Worm (Caenorhabditis elegans) whole organism, young adult: ENCODE measurements around the gene twk-21.

ENCODE experiments used
- B0019.2 ChIP-seq: fragments of 200-800 bp; sonication (Bioruptor generic); conservative IDR thresholded peaks from 2 replicates; pipeline ENCODE4 v1.3.6; 2022; ENCODE audit warnings: missing genetic modification reagents, missing genetic modification characterization, missing compliant biosample characterization
- B0035.1 ChIP-seq: sonication (generic microtip); optimal IDR thresholded peaks from 2 replicates; lab custom pipeline; 2016; ENCODE audit warnings: missing genetic modification characterization, mild to moderate bottlenecking, missing compliant biosample characterization, missing genotype, missing genetic modification reagents
- B0261.1 ChIP-seq: sonication (generic microtip); optimal IDR thresholded peaks from 2 replicates; lab custom pipeline; 2016; ENCODE audit warnings: mild to moderate bottlenecking, missing genetic modification characterization, moderate library complexity, missing compliant biosample characterization
- B0336.3 ChIP-seq: fragments of 200-800 bp; sonication (Bioruptor generic); IDR thresholded peaks from 2 replicates; pipeline ENCODE4 v1.3.6; 2022; ENCODE audit warnings: missing genetic modification characterization, missing compliant biosample characterization
- C17E4.6 ChIP-seq: fragments of 200-800 bp; sonication (Bioruptor generic); IDR thresholded peaks from 2 replicates; pipeline ENCODE4 v1.3.6; 2022; ENCODE audit warnings: missing genetic modification reagents, missing genetic modification characterization, missing compliant biosample characterization
- F52B5.7 ChIP-seq: sonication (generic microtip); optimal IDR thresholded peaks from 2 replicates; lab custom pipeline; 2016; ENCODE audit warnings: mild to moderate bottlenecking, missing genetic modification characterization, missing compliant biosample characterization
- K11D2.4 ChIP-seq: fragments of 200-800 bp; sonication (Bioruptor generic); IDR thresholded peaks from 2 replicates; pipeline ENCODE4 v1.3.6; 2022; ENCODE audit warnings: missing genetic modification reagents, missing genetic modification characterization, missing compliant biosample characterization
- K12H6.12 ChIP-seq: fragments of 200-800 bp; sonication (Bioruptor generic); optimal IDR thresholded peaks from 2 replicates; lab custom pipeline; 2018; ENCODE audit warnings: mild to moderate bottlenecking, missing genetic modification characterization, missing compliant biosample characterization
- T07F8.4 ChIP-seq: sonication (generic microtip); optimal IDR thresholded peaks from 2 replicates; lab custom pipeline; 2016; ENCODE audit warnings: mild to moderate bottlenecking, missing genetic modification characterization, moderate library complexity, missing compliant biosample characterization
- ZK185.1 ChIP-seq: sonication (generic microtip); optimal IDR thresholded peaks from 2 replicates; lab custom pipeline; 2016; ENCODE audit warnings: mild to moderate bottlenecking, missing genetic modification characterization, missing compliant biosample characterization; ENCODE audit not compliant: poor library complexity, severe bottlenecking
- ama-1 ChIP-seq, 3 experiments: fragments of 150-350 bp in 1 of 3; sonication (generic microtip) in 2 of 3; optimal IDR thresholded peaks; 2 replicates each; lab custom pipeline; 2014 to 2018; ENCODE audit warnings: missing biosample characterization in 2 of 3, missing genetic modification characterization in 2 of 3, missing genetic modification reagents in 2 of 3
- aptf-3 ChIP-seq: fragments of 200-800 bp; sonication (Bioruptor generic); IDR thresholded peaks from 2 replicates; pipeline ENCODE4 v1.3.6; 2022; ENCODE audit warnings: missing genetic modification characterization, missing compliant biosample characterization
- athp-1 ChIP-seq: sonication (generic microtip); optimal IDR thresholded peaks from 2 replicates; lab custom pipeline; 2017; ENCODE audit warnings: mild to moderate bottlenecking, missing genetic modification characterization, missing compliant biosample characterization
- attf-5 ChIP-seq: fragments of 200-800 bp; sonication (Bioruptor generic); optimal IDR thresholded peaks from 2 replicates; lab custom pipeline; 2018; ENCODE audit warnings: mild to moderate bottlenecking, missing genetic modification characterization, missing compliant biosample characterization
- attf-6 ChIP-seq: fragments of 200-800 bp; sonication (Bioruptor generic); IDR thresholded peaks from 2 replicates; pipeline ENCODE4 v1.3.6; 2022; ENCODE audit warnings: missing genetic modification reagents, missing genetic modification characterization, missing compliant biosample characterization
- ccch-3 ChIP-seq: fragments of 200-800 bp; sonication (Bioruptor generic); optimal IDR thresholded peaks from 2 replicates; lab custom pipeline; 2018; ENCODE audit warnings: mild to moderate bottlenecking, missing genetic modification characterization, missing compliant biosample characterization
- ceh-100 ChIP-seq: fragments of 200-800 bp; sonication (Bioruptor generic); IDR thresholded peaks from 2 replicates; pipeline ENCODE4 v1.3.6; 2022; ENCODE audit warnings: missing genetic modification reagents, missing genetic modification characterization, missing compliant biosample characterization
- ceh-27 ChIP-seq: fragments of 200-800 bp; sonication (Bioruptor generic); optimal IDR thresholded peaks from 2 replicates; lab custom pipeline; 2018; ENCODE audit warnings: mild to moderate bottlenecking, missing genetic modification characterization, moderate library complexity, missing compliant biosample characterization
- ceh-40 ChIP-seq: fragments of 200-800 bp; sonication (Bioruptor generic); IDR thresholded peaks from 2 replicates; pipeline ENCODE4 v1.3.6; 2022; ENCODE audit warnings: missing genetic modification characterization, missing compliant biosample characterization
- die-1 ChIP-seq: sonication (generic microtip); optimal IDR thresholded peaks from 2 replicates; lab custom pipeline; 2016; ENCODE audit warnings: missing genotype, mild to moderate bottlenecking, missing genetic modification characterization, missing compliant biosample characterization
- dox-1 ChIP-seq: fragments of 200-800 bp; sonication (Bioruptor generic); IDR thresholded peaks from 2 replicates; pipeline ENCODE4 v1.3.6; 2022; ENCODE audit warnings: missing genetic modification reagents, missing genetic modification characterization, missing compliant biosample characterization
- dpff-1 ChIP-seq: sonication (generic microtip); optimal IDR thresholded peaks from 2 replicates; lab custom pipeline; 2017; ENCODE audit warnings: mild to moderate bottlenecking, missing genetic modification characterization, missing compliant biosample characterization
- dpl-1 ChIP-seq: fragments of 150-350 bp; optimal IDR thresholded peaks from 2 replicates; lab custom pipeline; 2014; ENCODE audit warnings: missing biosample characterization, missing genetic modification reagents, missing genetic modification characterization
- efl-1 ChIP-seq: fragments of 150-350 bp; optimal IDR thresholded peaks from 2 replicates; lab custom pipeline; 2014; ENCODE audit warnings: missing biosample characterization, missing genetic modification reagents, missing genetic modification characterization
- egl-18 ChIP-seq: fragments of 200-800 bp; sonication (Bioruptor generic); IDR thresholded peaks from 2 replicates; pipeline ENCODE4 v1.3.6; 2022; ENCODE audit warnings: missing genetic modification reagents, missing genetic modification characterization, missing compliant biosample characterization
- ekl-4 ChIP-seq: fragments of 200-800 bp; sonication (Bioruptor generic); IDR thresholded peaks from 2 replicates; pipeline ENCODE4 v1.3.6; 2022; ENCODE audit warnings: missing genetic modification reagents, missing genetic modification characterization, missing compliant biosample characterization
- ets-4 ChIP-seq: fragments of 200-800 bp; sonication (Bioruptor generic); optimal IDR thresholded peaks from 2 replicates; lab custom pipeline; 2018; ENCODE audit warnings: mild to moderate bottlenecking, missing genetic modification characterization, missing compliant biosample characterization
- fkh-3 ChIP-seq: sonication (generic microtip); optimal IDR thresholded peaks from 2 replicates; lab custom pipeline; 2016; ENCODE audit warnings: mild to moderate bottlenecking, missing genetic modification characterization, missing compliant biosample characterization
- hlh-12 ChIP-seq: sonication (generic microtip); optimal IDR thresholded peaks from 2 replicates; lab custom pipeline; 2016; ENCODE audit warnings: missing genetic modification characterization, missing compliant biosample characterization
- hsf-1 ChIP-seq: fragments of 200-800 bp; sonication (Bioruptor generic); IDR thresholded peaks from 2 replicates; pipeline ENCODE4 v1.3.6; 2022; ENCODE audit warnings: missing genetic modification reagents, missing genetic modification characterization, missing compliant biosample characterization
- let-526 ChIP-seq: fragments of 200-800 bp; sonication (Bioruptor generic); IDR thresholded peaks from 2 replicates; pipeline ENCODE4 v1.3.6; 2022; ENCODE audit warnings: missing genetic modification reagents, missing genetic modification characterization, missing compliant biosample characterization
- let-607 ChIP-seq, 2 experiments: fragments of 200-800 bp in 1 of 2; sonication (Bioruptor generic) in 1 of 2; sonication (generic microtip) in 1 of 2; optimal IDR thresholded peaks; 2 replicates each; lab custom pipeline; 2016 to 2018; ENCODE audit warnings: mild to moderate bottlenecking in 2 of 2, missing compliant biosample characterization in 2 of 2, missing genetic modification characterization in 2 of 2, moderate library complexity in 2 of 2, missing genotype in 1 of 2
- lin-40 ChIP-seq: sonication (generic microtip); optimal IDR thresholded peaks from 2 replicates; lab custom pipeline; 2016; ENCODE audit warnings: missing genetic modification characterization, mild to moderate bottlenecking, missing compliant biosample characterization, missing genotype, missing genetic modification reagents
- lin-54 ChIP-seq: fragments of 200-800 bp; sonication (Bioruptor generic); optimal IDR thresholded peaks from 2 replicates; lab custom pipeline; 2018; ENCODE audit warnings: mild to moderate bottlenecking, missing genetic modification characterization, missing compliant biosample characterization
- madf-10 ChIP-seq: sonication (generic microtip); optimal IDR thresholded peaks from 2 replicates; lab custom pipeline; 2016; ENCODE audit warnings: mild to moderate bottlenecking, missing genetic modification characterization, missing compliant biosample characterization
- nfyb-1 ChIP-seq: fragments of 200-800 bp; sonication (Bioruptor generic); IDR thresholded peaks from 2 replicates; pipeline ENCODE4 v1.3.6; 2022; ENCODE audit warnings: missing genetic modification reagents, missing genetic modification characterization, missing compliant biosample characterization
- nhr-179 ChIP-seq: sonication (generic microtip); optimal IDR thresholded peaks from 2 replicates; lab custom pipeline; 2016; ENCODE audit warnings: mild to moderate bottlenecking, missing genetic modification characterization, missing compliant biosample characterization
- nhr-80 ChIP-seq: sonication (generic microtip); optimal IDR thresholded peaks from 2 replicates; lab custom pipeline; 2016; ENCODE audit warnings: missing genetic modification characterization, missing compliant biosample characterization
- nhr-90 ChIP-seq: sonication (generic microtip); optimal IDR thresholded peaks from 2 replicates; lab custom pipeline; 2016; ENCODE audit warnings: missing genotype, mild to moderate bottlenecking, missing genetic modification characterization, missing compliant biosample characterization
- pbrm-1 ChIP-seq: fragments of 200-800 bp; sonication (Bioruptor generic); IDR thresholded peaks from 2 replicates; pipeline ENCODE4 v1.3.6; 2022; ENCODE audit warnings: missing genetic modification reagents, missing genetic modification characterization, missing compliant biosample characterization
- rcor-1 ChIP-seq: fragments of 200-800 bp; sonication (Bioruptor generic); IDR thresholded peaks from 2 replicates; pipeline ENCODE4 v1.3.6; 2022; ENCODE audit warnings: missing genetic modification reagents, missing genetic modification characterization, missing compliant biosample characterization
- rec-8 ChIP-seq, 2 experiments: sonication (generic microtip); optimal IDR thresholded peaks; 2 replicates each; lab custom pipeline; 2016; ENCODE audit warnings: mild to moderate bottlenecking in 2 of 2, missing genetic modification characterization in 2 of 2, missing genetic modification reagents in 2 of 2, missing genotype in 2 of 2, missing biosample characterization in 1 of 2, missing compliant biosample characterization in 1 of 2, moderate library complexity in 1 of 2
- snpc-1.1 ChIP-seq: sonication (generic microtip); optimal IDR thresholded peaks from 2 replicates; lab custom pipeline; 2017; ENCODE audit warnings: missing genetic modification characterization, mild to moderate bottlenecking, missing compliant biosample characterization, antibody characterized with exemption, moderate library complexity, missing genotype, missing genetic modification reagents; ENCODE audit not compliant: insufficient read depth
- snpc-1.3 ChIP-seq: sonication (generic microtip); optimal IDR thresholded peaks from 2 replicates; lab custom pipeline; 2017; ENCODE audit warnings: missing genetic modification characterization, mild to moderate bottlenecking, missing compliant biosample characterization, antibody characterized with exemption, moderate library complexity, missing genotype, missing genetic modification reagents; ENCODE audit not compliant: insufficient read depth
- somi-1 ChIP-seq: fragments of 200-800 bp; sonication (Bioruptor generic); optimal IDR thresholded peaks from 2 replicates; lab custom pipeline; 2018; ENCODE audit warnings: mild to moderate bottlenecking, missing genetic modification characterization, missing compliant biosample characterization
- tbp1 ChIP-seq: fragments of 200-800 bp; sonication (Bioruptor generic); optimal IDR thresholded peaks from 2 replicates; lab custom pipeline; 2018; ENCODE audit warnings: mild to moderate bottlenecking, missing genetic modification characterization, missing compliant biosample characterization
- ztf-28 ChIP-seq: fragments of 200-800 bp; sonication (Bioruptor generic); IDR thresholded peaks from 2 replicates; pipeline ENCODE4 v1.3.6; 2022; ENCODE audit warnings: missing genetic modification reagents, missing genetic modification characterization, missing compliant biosample characterization
- ztf-3 ChIP-seq: fragments of 200-800 bp; sonication (Bioruptor generic); optimal IDR thresholded peaks from 2 replicates; lab custom pipeline; 2018; ENCODE audit warnings: mild to moderate bottlenecking, missing genetic modification characterization, missing compliant biosample characterization

Gene twk-21

ce11 chrX:16298173-16298572 lies 1.5 kb upstream of the twk-21 start (continued):
- TF ChIP-seq C17E4.6 (GFP tag; lab: Robert Waterston, UW): no peak
- no peak for TF ChIP-seq egl-18 (GFP tag; lab: Robert Waterston, UW)
- TF ChIP-seq somi-1 (GFP tag; lab: Kevin White, UChicago): peak; percentile 13
- no peak for TF ChIP-seq aptf-3 (GFP tag; lab: Robert Waterston, UW)
- peak; percentile 25 for TF ChIP-seq lin-54 (GFP tag; lab: Kevin White, UChicago)
- no peak for TF ChIP-seq dpff-1
- TF ChIP-seq ztf-3 (GFP tag; lab: Kevin White, UChicago): no peak
- peak; percentile 79 for TF ChIP-seq nhr-90 (tag; lab: Kevin White, UChicago)
- TF ChIP-seq dox-1 (GFP tag; lab: Robert Waterston, UW): peak; percentile 50; the same call in 1 of the 2 replicates
- TF ChIP-seq snpc-1.1 (tag; lab: Kevin White, UChicago): peak; percentile 72
- TF ChIP-seq F52B5.7 (tag; lab: Kevin White, UChicago): no peak
- TF ChIP-seq efl-1 (GFP tag; lab: Kevin White, UChicago): no peak
- TF ChIP-seq attf-5 (GFP tag; lab: Kevin White, UChicago): peak; percentile 11
- TF ChIP-seq ekl-4 (GFP tag; lab: Robert Waterston, UW): no peak
- TF ChIP-seq let-607 (tag; optimal IDR thresholded peaks at IDR 0.05; lab: Kevin White, UChicago): peak in 1 of 2 experiments; percentile 41
- peak; percentile 4 for TF ChIP-seq B0035.1 (tag; lab: Kevin White, UChicago)
- TF ChIP-seq B0261.1 (tag; lab: Kevin White, UChicago): peak; percentile 88
- TF ChIP-seq ZK185.1 (tag; lab: Kevin White, UChicago): peak; percentile 86
- TF ChIP-seq B0336.3 (GFP tag; lab: Robert Waterston, UW): no peak
- no peak for TF ChIP-seq ama-1 (optimal IDR thresholded peaks at IDR 0.05; lab: Kevin White, UChicago)
- peak; percentile 45 to 78 for TF ChIP-seq ama-1 (GFP tag; optimal IDR thresholded peaks at IDR 0.05; lab: Kevin White, UChicago)
- no peak for TF ChIP-seq let-526 (GFP tag; lab: Robert Waterston, UW)
- TF ChIP-seq K11D2.4 (GFP tag; lab: Robert Waterston, UW): peak; percentile 56; the same call in 1 of the 2 replicates
- TF ChIP-seq ceh-27 (GFP tag; lab: Kevin White, UChicago): peak; percentile 33
- no peak for TF ChIP-seq ets-4 (GFP tag; lab: Kevin White, UChicago)
- TF ChIP-seq hlh-12: peak; percentile 4
- TF ChIP-seq rcor-1 (GFP tag; lab: Robert Waterston, UW): peak; percentile 67
- no peak for TF ChIP-seq attf-6 (GFP tag; lab: Robert Waterston, UW)
- TF ChIP-seq dpl-1 (GFP tag; lab: Kevin White, UChicago): no peak
- TF ChIP-seq fkh-3 (tag; lab: Kevin White, UChicago): no peak
- no peak for TF ChIP-seq B0019.2 (GFP tag; lab: Robert Waterston, UW)
- peak; percentile 79 for TF ChIP-seq nfyb-1 (GFP tag; lab: Robert Waterston, UW)
- TF ChIP-seq snpc-1.3 (tag; lab: Kevin White, UChicago): peak; percentile 59
- peak; percentile 7 for TF ChIP-seq nhr-80 (tag; lab: Kevin White, UChicago)
- TF ChIP-seq madf-10 (tag; lab: Kevin White, UChicago): peak; percentile 75
- TF ChIP-seq ceh-100: no peak
- no peak for TF ChIP-seq ztf-28
- TF ChIP-seq athp-1 (tag; lab: Kevin White, UChicago): peak; percentile 14
- peak; percentile 79 to 86 for TF ChIP-seq rec-8 (tag; optimal IDR thresholded peaks at IDR 0.05; lab: Kevin White, UChicago)
- TF ChIP-seq pbrm-1 (GFP tag; lab: Robert Waterston, UW): peak; percentile 67; the same call in 1 of the 2 replicates
- TF ChIP-seq hsf-1: no peak
- TF ChIP-seq tbp1 (GFP tag; lab: Kevin White, UChicago): peak; percentile 94
- TF ChIP-seq lin-40: peak; percentile 70
- no peak for TF ChIP-seq ccch-3 (GFP tag; lab: Kevin White, UChicago)
- TF ChIP-seq ceh-40 (GFP tag; lab: Robert Waterston, UW): peak; percentile 87; the same call in 1 of the 2 replicates
- no peak for TF ChIP-seq T07F8.4
- peak; percentile 90 for TF ChIP-seq die-1 (tag; lab: Kevin White, UChicago)
- no peak for TF ChIP-seq nhr-179
- TF ChIP-seq K12H6.12: no peak
